Fruit fly (Drosophila melanogaster): ENCODE results near the gene CG12147.

dm6 chr3R:5429786-5430185, 2.7 kb upstream of the CG12147 start:
- TF ChIP-seq EcR (GFP tag; optimal IDR thresholded peaks at IDR 0.05) (no peak), pan (optimal IDR thresholded peaks at IDR 0.05) (no peak), Dll (optimal IDR thresholded peaks at IDR 0.05) (no peak), CG8478 (optimal IDR thresholded peaks at IDR 0.05) (no peak)
